Fruit fly (Drosophila melanogaster): Measurements from ENCODE around the gene Bacc.

Bacc gene

dm6 chr2L:2750337-2751084, 1.7 kb upstream of the Bacc start:
- no peak for TF ChIP-seq CG5204 (GFP tag; optimal IDR thresholded peaks at IDR 0.05)
- TF ChIP-seq CG7101 (tag; optimal IDR thresholded peaks at IDR 0.05) = peak; percentile 56
- no peak for TF ChIP-seq CG1620 (GFP tag; optimal IDR thresholded peaks at IDR 0.05)
- TF ChIP-seq ovo (GFP tag; optimal IDR thresholded peaks at IDR 0.05) = no peak
- peak; percentile 4 for TF ChIP-seq Hr96 (GFP tag; optimal IDR thresholded peaks at IDR 0.05)
- TF ChIP-seq bab1 (GFP tag; optimal IDR thresholded peaks at IDR 0.05) = no peak
- no peak for TF ChIP-seq pad (GFP tag; optimal IDR thresholded peaks at IDR 0.05)
- TF ChIP-seq Mnt (GFP tag; optimal IDR thresholded peaks at IDR 0.05) = no peak
- TF ChIP-seq cnc (optimal IDR thresholded peaks at IDR 0.05) = no peak
- TF ChIP-seq toe (GFP tag; optimal IDR thresholded peaks at IDR 0.05) = peak; percentile 1
- TF ChIP-seq kay (GFP tag; ENCODE audit: borderline replicate concordance) = no peak
- TF ChIP-seq cic (GFP tag; optimal IDR thresholded peaks at IDR 0.05) = no peak
- no peak for TF ChIP-seq Clk (GFP tag; optimal IDR thresholded peaks at IDR 0.05)
- TF ChIP-seq CG11617 (GFP tag; optimal IDR thresholded peaks at IDR 0.05) = peak; percentile 40
- TF ChIP-seq CG12768 (GFP tag; optimal IDR thresholded peaks at IDR 0.05) = peak; percentile 36
- peak; percentile 53 for TF ChIP-seq CG7045 (GFP tag; optimal IDR thresholded peaks at IDR 0.05)
- peak; percentile 32 for TF ChIP-seq Crg-1 (GFP tag; optimal IDR thresholded peaks at IDR 0.05)
- peak; percentile 52 for TF ChIP-seq tj (GFP tag; optimal IDR thresholded peaks at IDR 0.05)
- peak; percentile 86 for TF ChIP-seq CG33017 (tag; optimal IDR thresholded peaks at IDR 0.05)
- peak; percentile 60 for TF ChIP-seq CG14711 (tag; optimal IDR thresholded peaks at IDR 0.05)

DNA sequence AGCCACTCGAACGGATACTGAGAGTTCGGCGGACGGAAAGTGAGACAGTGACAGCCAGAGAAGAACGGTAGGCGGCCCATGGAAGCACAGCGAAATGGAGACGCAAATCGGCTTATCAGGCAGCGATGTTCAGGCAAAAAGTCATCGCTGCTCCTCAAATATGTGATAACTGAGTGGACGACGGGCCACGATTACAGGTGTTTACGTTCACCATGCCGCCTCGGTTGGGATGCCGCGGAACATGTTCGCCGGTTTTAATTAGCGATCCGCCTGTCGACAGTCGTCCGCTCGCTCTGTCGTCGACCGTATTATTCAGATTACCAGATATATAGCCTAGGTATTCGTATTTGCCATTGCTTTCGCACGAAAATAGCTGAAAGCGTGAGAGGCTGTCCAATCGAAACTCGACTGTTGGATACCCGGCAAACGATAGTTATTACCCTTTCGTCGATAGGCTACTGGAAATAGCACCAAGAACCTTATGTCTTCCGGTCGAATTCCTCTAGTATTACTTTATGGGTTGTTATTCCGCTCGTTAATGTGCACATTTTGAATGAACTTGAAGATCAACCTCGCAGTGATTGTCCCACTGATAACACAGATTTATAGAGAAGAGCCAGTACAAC, 1.0 kb upstream of the Bacc start:
- TF ChIP-seq CG14711 (tag; optimal IDR thresholded peaks at IDR 0.05) (peak; percentile 5), CG7101 (tag; optimal IDR thresholded peaks at IDR 0.05) (no peak), CG7045 (GFP tag; optimal IDR thresholded peaks at IDR 0.05) (no peak), Crg-1 (GFP tag; optimal IDR thresholded peaks at IDR 0.05) (peak; percentile 23), ovo (GFP tag; optimal IDR thresholded peaks at IDR 0.05) (peak; percentile 14), CG12768 (GFP tag; optimal IDR thresholded peaks at IDR 0.05) (peak; percentile 44), cic (GFP tag; optimal IDR thresholded peaks at IDR 0.05) (peak; percentile 91), Mnt (GFP tag; optimal IDR thresholded peaks at IDR 0.05) (peak; percentile 54)

dm6 chr2L:2752460-2753411, 491 bp downstream of the Bacc start, which contains the start of gene Pgk:
TSS of gene Pgk (minus strand) at chr2L:2753068.
- TF ChIP-seq cnc (optimal IDR thresholded peaks at IDR 0.05) (no peak), CG12768 (GFP tag; optimal IDR thresholded peaks at IDR 0.05) (peak; percentile 89), CG5204 (GFP tag; optimal IDR thresholded peaks at IDR 0.05) (peak; percentile 85), bab1 (GFP tag; optimal IDR thresholded peaks at IDR 0.05) (peak; percentile 73), tj (GFP tag; optimal IDR thresholded peaks at IDR 0.05) (peak; percentile 45), CG1620 (GFP tag; optimal IDR thresholded peaks at IDR 0.05) (peak; percentile 49), CG11617 (GFP tag; optimal IDR thresholded peaks at IDR 0.05) (peak; percentile 79), ovo (GFP tag; optimal IDR thresholded peaks at IDR 0.05) (peak; percentile 70), CG14711 (tag; optimal IDR thresholded peaks at IDR 0.05) (peak; percentile 71), cic (GFP tag; optimal IDR thresholded peaks at IDR 0.05) (peak; percentile 82), CG33017 (tag; optimal IDR thresholded peaks at IDR 0.05) (peak; percentile 90), Clk (GFP tag; optimal IDR thresholded peaks at IDR 0.05) (no peak), Crg-1 (GFP tag; optimal IDR thresholded peaks at IDR 0.05) (peak; percentile 51), kay (GFP tag; ENCODE audit: borderline replicate concordance) (peak; percentile 62), pad (GFP tag; optimal IDR thresholded peaks at IDR 0.05) (peak; percentile 4), Mnt (GFP tag; optimal IDR thresholded peaks at IDR 0.05) (peak; percentile 78), toe (GFP tag; optimal IDR thresholded peaks at IDR 0.05) (no peak), CG7045 (GFP tag; optimal IDR thresholded peaks at IDR 0.05) (peak; percentile 75), Hr96 (GFP tag; optimal IDR thresholded peaks at IDR 0.05) (peak; percentile 83), CG7101 (tag; optimal IDR thresholded peaks at IDR 0.05) (peak; percentile 82)

- TF ChIP-seq CG5204 (GFP tag; optimal IDR thresholded peaks at IDR 0.05) = no peak
- TF ChIP-seq CG12768 (GFP tag; optimal IDR thresholded peaks at IDR 0.05) = no peak
- TF ChIP-seq ovo (GFP tag; optimal IDR thresholded peaks at IDR 0.05) = peak; percentile 21
- TF ChIP-seq Mnt (GFP tag; optimal IDR thresholded peaks at IDR 0.05) = no peak
- no peak for TF ChIP-seq toe (GFP tag; optimal IDR thresholded peaks at IDR 0.05)
- no peak for TF ChIP-seq CG7045 (GFP tag; optimal IDR thresholded peaks at IDR 0.05)
- no peak for TF ChIP-seq Hr96 (GFP tag; optimal IDR thresholded peaks at IDR 0.05)
- TF ChIP-seq CG7101 (tag; optimal IDR thresholded peaks at IDR 0.05) = no peak
- TF ChIP-seq kay (GFP tag; ENCODE audit: borderline replicate concordance) = no peak
- TF ChIP-seq pad (GFP tag; optimal IDR thresholded peaks at IDR 0.05) = no peak
- peak; percentile 79 for TF ChIP-seq cic (GFP tag; optimal IDR thresholded peaks at IDR 0.05)
- TF ChIP-seq CG11617 (GFP tag; optimal IDR thresholded peaks at IDR 0.05) = no peak
- TF ChIP-seq CG14711 (tag; optimal IDR thresholded peaks at IDR 0.05) = no peak
- TF ChIP-seq cnc (optimal IDR thresholded peaks at IDR 0.05) = no peak
- no peak for TF ChIP-seq bab1 (GFP tag; optimal IDR thresholded peaks at IDR 0.05)
- peak; percentile 61 for TF ChIP-seq tj (GFP tag; optimal IDR thresholded peaks at IDR 0.05)
- TF ChIP-seq CG1620 (GFP tag; optimal IDR thresholded peaks at IDR 0.05) = no peak
- no peak for TF ChIP-seq Clk (GFP tag; optimal IDR thresholded peaks at IDR 0.05)
These were observed 1.7 kb downstream of the Bacc start for dm6 chr2L:2753789-2754436.

All from whole organism, adult.